Worm (Caenorhabditis elegans) whole organism, L4 larva: ENCODE results near the gene F47B8.18.

ENCODE experiments used
- ama-1 ChIP-seq: fragments of 150-350 bp; optimal IDR thresholded peaks from 2 replicates; lab custom pipeline; 2014; ENCODE audit warnings: inconsistent platforms, mixed read lengths
- ceh-82 ChIP-seq: sonication (generic microtip); optimal IDR thresholded peaks from 2 replicates; lab custom pipeline; 2017; ENCODE audit warnings: missing biosample characterization, missing genetic modification characterization
- duxl-1 ChIP-seq: sonication (generic microtip); optimal IDR thresholded peaks from 2 replicates; lab custom pipeline; 2016; ENCODE audit warnings: mild to moderate bottlenecking, missing genetic modification characterization, moderate library complexity, missing compliant biosample characterization; ENCODE audit not compliant: poor library complexity
- gei-8 ChIP-seq: fragments of 200-800 bp; sonication (Bioruptor generic); optimal IDR thresholded peaks from 2 replicates; lab custom pipeline; 2018; ENCODE audit warnings: mild to moderate bottlenecking, missing genetic modification characterization, missing compliant biosample characterization
- nhr-77 ChIP-seq: fragments of 150-350 bp; optimal IDR thresholded peaks from 2 replicates; lab custom pipeline; 2014; ENCODE audit warnings: missing biosample characterization, missing genetic modification characterization
- unc-62 ChIP-seq, 3 experiments: fragments of 150-350 bp in 1 of 3; sonication (generic microtip); optimal IDR thresholded peaks in 2 of 3; peaks in 1 of 3; 1 replicate in 1 of 3; 2 replicates in 2 of 3; lab custom pipeline; 2014 to 2017; ENCODE audit warnings: missing biosample characterization in 3 of 3, missing genetic modification characterization in 3 of 3, missing genetic modification reagents in 3 of 3, missing genotype in 1 of 3

DNA sequence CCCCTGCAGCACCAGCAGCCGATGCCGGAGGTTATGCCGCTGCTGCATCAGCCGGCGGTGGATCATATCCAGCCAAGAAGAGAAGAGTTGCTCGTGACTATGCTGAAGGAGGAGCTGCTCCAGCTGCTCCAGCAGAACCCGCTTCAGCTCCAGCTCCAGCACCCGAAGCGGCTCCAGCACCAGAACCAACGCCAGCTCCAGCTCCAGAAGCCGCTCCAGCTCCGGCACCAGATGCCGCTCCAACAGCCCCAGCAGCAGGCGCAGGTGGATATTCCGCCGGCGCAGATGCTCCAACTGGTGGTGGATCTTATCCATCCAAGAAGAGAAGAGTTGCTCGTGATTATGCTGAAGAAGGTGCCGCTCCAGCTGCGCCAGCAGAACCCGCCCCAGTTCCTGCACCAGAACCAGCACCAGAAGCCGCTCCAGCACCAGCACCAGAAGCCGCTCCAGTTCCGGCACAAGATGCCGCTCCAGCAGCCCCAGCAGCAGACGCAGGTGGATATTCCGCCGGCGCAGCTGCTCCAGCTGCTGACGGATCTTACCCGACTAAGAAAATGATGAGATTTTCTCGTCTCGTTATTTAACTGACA, 4.4 kb downstream of the F47B8.18 start:
- TF ChIP-seq ama-1 (lab: Kevin White, UChicago) (no peak), ceh-82 (no peak), unc-62 (GFP tag; optimal IDR thresholded peaks at IDR 0.05 in 1 of 2; lab: Kevin White, UChicago) (no peak), unc-62 (tag; optimal IDR thresholded peaks at IDR 0.05; lab: Kevin White, UChicago) (no peak), nhr-77 (tag; lab: Kevin White, UChicago) (no peak), gei-8 (GFP tag; lab: Kevin White, UChicago) (no peak), duxl-1 (tag; lab: Kevin White, UChicago) (no peak)
